Fruit fly (Drosophila melanogaster) Kc167 (cell line): ENCODE data around the gene CG9727.

Experiments used
- Myc ChIP-seq: fragments of >200 bp; optimal IDR thresholded peaks from 2 replicates; lab custom pipeline; 2017; ENCODE audit warnings: missing external identifiers
- Sin3A ChIP-seq: fragments of >200 bp; optimal IDR thresholded peaks from 2 replicates; lab custom pipeline; 2018; ENCODE audit warnings: missing external identifiers
- h ChIP-seq: fragments of >200 bp; optimal IDR thresholded peaks from 3 replicates; lab custom pipeline; 2018; ENCODE audit warnings: missing external identifiers
- insv ChIP-seq: fragments of >200 bp; optimal IDR thresholded peaks from 3 replicates; lab custom pipeline; 2018; ENCODE audit warnings: missing external identifiers
- psq ChIP-seq: fragments of >200 bp; optimal IDR thresholded peaks from 2 replicates; lab custom pipeline; 2017; ENCODE audit warnings: missing external identifiers
- ttk ChIP-seq: sonication (Bioruptor generic); optimal IDR thresholded peaks from 2 replicates; lab custom pipeline; 2017; ENCODE audit warnings: missing external identifiers

Gene CG9727

dm6 chr3R:6456140-6457054 lies at the start of gene CG9727:
Gene CG9727 (minus strand): TSS chr3R:6456676.
- TF ChIP-seq psq (lab: Kevin White, UChicago) (no peak), ttk (lab: Kevin White, UChicago) (no peak), Myc (lab: Kevin White, UChicago) (no peak), Sin3A (lab: Kevin White, UChicago) (no peak), h (lab: Kevin White, UChicago) (no peak), insv (no peak)

dm6 chr3R:6504408-6504807 lies 47.9 kb upstream of the CG9727 start:
- TF ChIP-seq h (lab: Kevin White, UChicago) (no peak), insv (no peak), Myc (lab: Kevin White, UChicago) (no peak), Sin3A (lab: Kevin White, UChicago) (no peak), psq (lab: Kevin White, UChicago) (no peak), ttk (lab: Kevin White, UChicago) (no peak)

- TF ChIP-seq ttk (lab: Kevin White, UChicago): no peak
- TF ChIP-seq Sin3A (lab: Kevin White, UChicago): no peak
- no peak for TF ChIP-seq Myc (lab: Kevin White, UChicago)
- TF ChIP-seq psq (lab: Kevin White, UChicago): no peak
- TF ChIP-seq insv: no peak
- TF ChIP-seq h (lab: Kevin White, UChicago): no peak
Observed at dm6 chr3R:6495938-6496337, 39.5 kb upstream of the CG9727 start.

dm6 chr3R:6481740-6482443 lies 25.4 kb upstream of the CG9727 start:
- TF ChIP-seq Myc (lab: Kevin White, UChicago) (no peak), psq (lab: Kevin White, UChicago) (no peak), h (lab: Kevin White, UChicago) (no peak), Sin3A (lab: Kevin White, UChicago) (no peak), ttk (lab: Kevin White, UChicago) (no peak), insv (no peak)

dm6 chr3R:6477877-6478361 lies 21.4 kb upstream of the CG9727 start, which contains the start of gene CG15186:
Gene CG15186 (plus strand): TSS chr3R:6478311.
- TF ChIP-seq ttk (lab: Kevin White, UChicago) (no peak), Myc (lab: Kevin White, UChicago) (no peak), h (lab: Kevin White, UChicago) (no peak), insv (no peak), Sin3A (lab: Kevin White, UChicago) (no peak), psq (lab: Kevin White, UChicago) (no peak)

- TF ChIP-seq Sin3A (lab: Kevin White, UChicago): no peak
- TF ChIP-seq psq (lab: Kevin White, UChicago): no peak
- TF ChIP-seq Myc (lab: Kevin White, UChicago): no peak
- no peak for TF ChIP-seq ttk (lab: Kevin White, UChicago)
- TF ChIP-seq insv: no peak
- TF ChIP-seq h (lab: Kevin White, UChicago): no peak
Observed at dm6 chr3R:6476429-6476828, 20.0 kb upstream of the CG9727 start.

- TF ChIP-seq ttk (lab: Kevin White, UChicago) (no peak), psq (lab: Kevin White, UChicago) (no peak), Sin3A (lab: Kevin White, UChicago) (no peak), insv (no peak), Myc (lab: Kevin White, UChicago) (no peak), h (lab: Kevin White, UChicago) (no peak)
Observed at dm6 chr3R:6474430-6474829, 18.0 kb upstream of the CG9727 start.

- TF ChIP-seq Sin3A (lab: Kevin White, UChicago) (no peak), insv (no peak), psq (lab: Kevin White, UChicago) (no peak), ttk (lab: Kevin White, UChicago) (no peak), h (lab: Kevin White, UChicago) (no peak), Myc (lab: Kevin White, UChicago) (no peak)
Observed at dm6 chr3R:6468351-6468685, 11.8 kb upstream of the CG9727 start, which contains the start of gene Neurochondrin. Gene Neurochondrin (plus strand): TSS chr3R:6468437.

dm6 chr3R:6467646-6468350 lies 11.3 kb upstream of the CG9727 start:
- TF ChIP-seq psq (lab: Kevin White, UChicago) (no peak), Myc (lab: Kevin White, UChicago) (no peak), insv (no peak), h (lab: Kevin White, UChicago) (no peak), ttk (lab: Kevin White, UChicago) (no peak), Sin3A (lab: Kevin White, UChicago) (no peak)

- TF ChIP-seq insv (no peak), ttk (lab: Kevin White, UChicago) (no peak), Sin3A (lab: Kevin White, UChicago) (no peak), h (lab: Kevin White, UChicago) (no peak), psq (lab: Kevin White, UChicago) (no peak), Myc (lab: Kevin White, UChicago) (no peak)
Observed at dm6 chr3R:6462978-6463377, 6.5 kb upstream of the CG9727 start.
